Worm (Caenorhabditis elegans) whole organism, early embryonic: ENCODE measurements around the gene oac-22.

Experiments
- B0310.2 ChIP-seq: sonication (generic microtip); optimal IDR thresholded peaks from 2 replicates; lab custom pipeline; 2016; ENCODE audit warnings: mild to moderate bottlenecking, missing genetic modification characterization, missing compliant biosample characterization
- F13C5.2 ChIP-seq: sonication (generic microtip); optimal IDR thresholded peaks from 2 replicates; lab custom pipeline; 2017; ENCODE audit warnings: mild to moderate bottlenecking, missing genetic modification characterization, inconsistent platforms, missing compliant biosample characterization
- aly-1 ChIP-seq: sonication (generic microtip); optimal IDR thresholded peaks from 2 replicates; lab custom pipeline; 2016; ENCODE audit warnings: missing genetic modification characterization, missing compliant biosample characterization
- ama-1 ChIP-seq: fragments of 150-350 bp; optimal IDR thresholded peaks from 2 replicates; lab custom pipeline; 2014
- ceh-13 ChIP-seq: fragments of 200-800 bp; sonication (Bioruptor generic); optimal IDR thresholded peaks from 2 replicates; lab custom pipeline; 2018; ENCODE audit warnings: mild to moderate bottlenecking, missing genetic modification characterization, missing compliant biosample characterization
- ceh-36 ChIP-seq: sonication (generic microtip); optimal IDR thresholded peaks from 2 replicates; lab custom pipeline; 2016; ENCODE audit warnings: missing genetic modification characterization, inconsistent platforms, missing compliant biosample characterization
- ets-7 ChIP-seq: sonication (generic microtip); optimal IDR thresholded peaks from 2 replicates; lab custom pipeline; 2016; ENCODE audit warnings: missing genotype, missing genetic modification characterization, missing compliant biosample characterization
- flt-1 ChIP-seq: fragments of 200-800 bp; sonication (Bioruptor generic); IDR thresholded peaks from 2 replicates; pipeline ENCODE4 v1.3.6; 2022; ENCODE audit warnings: missing genetic modification characterization, missing compliant biosample characterization
- hmbx-1 ChIP-seq: sonication (generic microtip); optimal IDR thresholded peaks from 2 replicates; lab custom pipeline; 2016; ENCODE audit warnings: mild to moderate bottlenecking, missing genetic modification characterization, missing compliant biosample characterization
- hmg-4 ChIP-seq: fragments of 200-800 bp; sonication (Bioruptor generic); optimal IDR thresholded peaks from 2 replicates; lab custom pipeline; 2018; ENCODE audit warnings: mild to moderate bottlenecking, missing genetic modification characterization, missing compliant biosample characterization
- hnd-1 ChIP-seq: sonication (generic microtip); optimal IDR thresholded peaks from 2 replicates; lab custom pipeline; 2016; ENCODE audit warnings: missing genetic modification characterization, missing compliant biosample characterization
- pes-1 ChIP-seq: fragments of 200-800 bp; sonication (Bioruptor generic); IDR thresholded peaks from 2 replicates; pipeline ENCODE4 v1.3.6; 2022; ENCODE audit warnings: missing genetic modification reagents, missing genetic modification characterization, missing compliant biosample characterization
- scrt-1 ChIP-seq: fragments of 200-800 bp; sonication (Bioruptor generic); IDR thresholded peaks from 2 replicates; pipeline ENCODE4 v1.3.6; 2022; ENCODE audit warnings: missing genetic modification characterization, missing compliant biosample characterization
- sea-1 ChIP-seq: fragments of 200-800 bp; sonication (Bioruptor generic); conservative IDR thresholded peaks from 2 replicates; pipeline ENCODE4 v1.3.6; 2022; ENCODE audit warnings: missing genetic modification characterization, missing compliant biosample characterization
- tbx-11 ChIP-seq: fragments of 200-800 bp; sonication (Bioruptor generic); IDR thresholded peaks from 2 replicates; pipeline ENCODE4 v1.3.6; 2022; ENCODE audit warnings: missing genetic modification characterization, missing compliant biosample characterization
- tbx-37 ChIP-seq: fragments of 200-800 bp; sonication (Bioruptor generic); conservative IDR thresholded peaks from 2 replicates; pipeline ENCODE4 v1.3.6; 2022; ENCODE audit warnings: missing genetic modification reagents, missing genetic modification characterization, missing compliant biosample characterization
- tra-4 ChIP-seq: sonication (generic microtip); optimal IDR thresholded peaks from 2 replicates; lab custom pipeline; 2017; ENCODE audit warnings: missing genetic modification characterization, missing compliant biosample characterization

oac-22 gene

ce11 chrIV:3881119-3881518 lies 4.3 kb upstream of the oac-22 start, which contains the start of the genes F37C4.8 and oac-23:
Gene F37C4.8, minus strand, starts transcription at chrIV:3881219.
Gene oac-23, plus strand, starts transcription at chrIV:3881441.
- TF ChIP-seq F13C5.2 (tag; lab: Kevin White, UChicago) (no peak), hmbx-1 (no peak), tbx-11 (no peak), hnd-1 (tag; lab: Kevin White, UChicago) (no peak), tra-4 (tag; lab: Kevin White, UChicago) (no peak), flt-1 (GFP tag; lab: Robert Waterston, UW) (no peak), pes-1 (GFP tag; lab: Robert Waterston, UW) (no peak), ama-1 (lab: Kevin White, UChicago) (no peak), ets-7 (no peak)

ce11 chrIV:3888963-3889362 lies 3.5 kb downstream of the oac-22 start, which contains the start of gene oac-21:
Gene oac-21, plus strand, starts transcription at chrIV:3889263.
- TF ChIP-seq ama-1 (lab: Kevin White, UChicago) = no peak
- no peak for TF ChIP-seq aly-1 (tag; lab: Kevin White, UChicago)
- no peak for TF ChIP-seq ceh-36
- no peak for TF ChIP-seq F13C5.2 (tag; lab: Kevin White, UChicago)
- no peak for TF ChIP-seq hmg-4 (GFP tag; lab: Kevin White, UChicago)
- TF ChIP-seq B0310.2 (tag; lab: Kevin White, UChicago) = no peak
- no peak for TF ChIP-seq hmbx-1
- no peak for TF ChIP-seq tra-4 (tag; lab: Kevin White, UChicago)
- TF ChIP-seq hnd-1 (tag; lab: Kevin White, UChicago) = no peak
- no peak for TF ChIP-seq pes-1 (GFP tag; lab: Robert Waterston, UW)
- TF ChIP-seq tbx-37 (GFP tag; lab: Robert Waterston, UW) = no peak
- TF ChIP-seq ceh-13 (GFP tag; lab: Kevin White, UChicago) = no peak
- TF ChIP-seq flt-1 (GFP tag; lab: Robert Waterston, UW) = no peak
- no peak for TF ChIP-seq sea-1 (GFP tag; lab: Robert Waterston, UW)
- no peak for TF ChIP-seq ets-7
- no peak for TF ChIP-seq scrt-1 (GFP tag; lab: Robert Waterston, UW)
- no peak for TF ChIP-seq tbx-11

ce11 chrIV:3892027-3892426 lies 6.6 kb downstream of the oac-22 start, which contains the start of gene F56D6.9:
Gene F56D6.9, plus strand, starts transcription at chrIV:3892327.
- TF ChIP-seq tra-4 (tag; lab: Kevin White, UChicago) (no peak), tbx-11 (no peak), ets-7 (no peak), hnd-1 (tag; lab: Kevin White, UChicago) (no peak), hmbx-1 (no peak), ama-1 (lab: Kevin White, UChicago) (no peak), ceh-13 (GFP tag; lab: Kevin White, UChicago) (no peak), F13C5.2 (tag; lab: Kevin White, UChicago) (no peak), ceh-36 (no peak), aly-1 (tag; lab: Kevin White, UChicago) (no peak), pes-1 (GFP tag; lab: Robert Waterston, UW) (no peak), sea-1 (GFP tag; lab: Robert Waterston, UW) (no peak), tbx-37 (GFP tag; lab: Robert Waterston, UW) (no peak), scrt-1 (GFP tag; lab: Robert Waterston, UW) (no peak), flt-1 (GFP tag; lab: Robert Waterston, UW) (no peak), B0310.2 (tag; lab: Kevin White, UChicago) (no peak), hmg-4 (GFP tag; lab: Kevin White, UChicago) (no peak)

ce11 chrIV:3894004-3894480 lies 8.6 kb downstream of the oac-22 start, which contains the start of gene F56D6.8:
Gene F56D6.8, minus strand, starts transcription at chrIV:3894430.
- TF ChIP-seq sea-1 (GFP tag; lab: Robert Waterston, UW) = no peak
- TF ChIP-seq tbx-37 (GFP tag; lab: Robert Waterston, UW) = no peak
- TF ChIP-seq B0310.2 (tag; lab: Kevin White, UChicago) = no peak
- no peak for TF ChIP-seq ceh-36
- no peak for TF ChIP-seq ets-7
- TF ChIP-seq tra-4 (tag; lab: Kevin White, UChicago) = no peak
- no peak for TF ChIP-seq tbx-11
- TF ChIP-seq hmbx-1 = no peak
- TF ChIP-seq hmg-4 (GFP tag; lab: Kevin White, UChicago) = no peak
- TF ChIP-seq scrt-1 (GFP tag; lab: Robert Waterston, UW) = no peak
- no peak for TF ChIP-seq hnd-1 (tag; lab: Kevin White, UChicago)
- no peak for TF ChIP-seq ceh-13 (GFP tag; lab: Kevin White, UChicago)
- TF ChIP-seq F13C5.2 (tag; lab: Kevin White, UChicago) = no peak
- no peak for TF ChIP-seq flt-1 (GFP tag; lab: Robert Waterston, UW)
- TF ChIP-seq aly-1 (tag; lab: Kevin White, UChicago) = no peak
- no peak for TF ChIP-seq pes-1 (GFP tag; lab: Robert Waterston, UW)

ce11 chrIV:3894770-3895169 lies 9.3 kb downstream of the oac-22 start, which contains the start of gene dct-8:
Gene dct-8, plus strand, starts transcription at chrIV:3895070.
- TF ChIP-seq tra-4 (tag; lab: Kevin White, UChicago) (no peak), F13C5.2 (tag; lab: Kevin White, UChicago) (no peak), sea-1 (GFP tag; lab: Robert Waterston, UW) (no peak), hmg-4 (GFP tag; lab: Kevin White, UChicago) (no peak), aly-1 (tag; lab: Kevin White, UChicago) (no peak), pes-1 (GFP tag; lab: Robert Waterston, UW) (no peak), hmbx-1 (no peak)

- TF ChIP-seq sea-1 (GFP tag; lab: Robert Waterston, UW) (no peak), scrt-1 (GFP tag; lab: Robert Waterston, UW) (no peak), hnd-1 (tag; lab: Kevin White, UChicago) (no peak), ceh-36 (no peak), ets-7 (no peak), flt-1 (GFP tag; lab: Robert Waterston, UW) (no peak), B0310.2 (tag; lab: Kevin White, UChicago) (no peak), tra-4 (tag; lab: Kevin White, UChicago) (no peak), tbx-37 (GFP tag; lab: Robert Waterston, UW) (no peak), hmbx-1 (no peak), aly-1 (tag; lab: Kevin White, UChicago) (no peak), ceh-13 (GFP tag; lab: Kevin White, UChicago) (no peak), F13C5.2 (tag; lab: Kevin White, UChicago) (no peak), hmg-4 (GFP tag; lab: Kevin White, UChicago) (no peak), pes-1 (GFP tag; lab: Robert Waterston, UW) (no peak), tbx-11 (no peak), ama-1 (lab: Kevin White, UChicago) (no peak)
Measured at ce11 chrIV:3899719-3900554, 14.5 kb downstream of the oac-22 start, which contains the start of gene srz-62. Gene srz-62, plus strand, starts transcription at chrIV:3900504.
